Worm (Caenorhabditis elegans) whole organism, early embryonic: ENCODE results near the gene ZK622.5.

ENCODE experiments used
- F13C5.2 ChIP-seq: sonication (generic microtip); optimal IDR thresholded peaks from 2 replicates; lab custom pipeline; 2017; ENCODE audit warnings: mild to moderate bottlenecking, missing genetic modification characterization, inconsistent platforms, missing compliant biosample characterization
- aly-1 ChIP-seq: sonication (generic microtip); optimal IDR thresholded peaks from 2 replicates; lab custom pipeline; 2016; ENCODE audit warnings: missing genetic modification characterization, missing compliant biosample characterization
- ama-1 ChIP-seq: fragments of 150-350 bp; optimal IDR thresholded peaks from 2 replicates; lab custom pipeline; 2014
- flt-1 ChIP-seq: fragments of 200-800 bp; sonication (Bioruptor generic); IDR thresholded peaks from 2 replicates; pipeline ENCODE4 v1.3.6; 2022; ENCODE audit warnings: missing genetic modification characterization, missing compliant biosample characterization
- hmbx-1 ChIP-seq: sonication (generic microtip); optimal IDR thresholded peaks from 2 replicates; lab custom pipeline; 2016; ENCODE audit warnings: mild to moderate bottlenecking, missing genetic modification characterization, missing compliant biosample characterization
- hmg-4 ChIP-seq: fragments of 200-800 bp; sonication (Bioruptor generic); optimal IDR thresholded peaks from 2 replicates; lab custom pipeline; 2018; ENCODE audit warnings: mild to moderate bottlenecking, missing genetic modification characterization, missing compliant biosample characterization
- scrt-1 ChIP-seq: fragments of 200-800 bp; sonication (Bioruptor generic); IDR thresholded peaks from 2 replicates; pipeline ENCODE4 v1.3.6; 2022; ENCODE audit warnings: missing genetic modification characterization, missing compliant biosample characterization
- sea-1 ChIP-seq: fragments of 200-800 bp; sonication (Bioruptor generic); conservative IDR thresholded peaks from 2 replicates; pipeline ENCODE4 v1.3.6; 2022; ENCODE audit warnings: missing genetic modification characterization, missing compliant biosample characterization
- tbx-11 ChIP-seq: fragments of 200-800 bp; sonication (Bioruptor generic); IDR thresholded peaks from 2 replicates; pipeline ENCODE4 v1.3.6; 2022; ENCODE audit warnings: missing genetic modification characterization, missing compliant biosample characterization
- tra-4 ChIP-seq: sonication (generic microtip); optimal IDR thresholded peaks from 2 replicates; lab custom pipeline; 2017; ENCODE audit warnings: missing genetic modification characterization, missing compliant biosample characterization

DNA sequence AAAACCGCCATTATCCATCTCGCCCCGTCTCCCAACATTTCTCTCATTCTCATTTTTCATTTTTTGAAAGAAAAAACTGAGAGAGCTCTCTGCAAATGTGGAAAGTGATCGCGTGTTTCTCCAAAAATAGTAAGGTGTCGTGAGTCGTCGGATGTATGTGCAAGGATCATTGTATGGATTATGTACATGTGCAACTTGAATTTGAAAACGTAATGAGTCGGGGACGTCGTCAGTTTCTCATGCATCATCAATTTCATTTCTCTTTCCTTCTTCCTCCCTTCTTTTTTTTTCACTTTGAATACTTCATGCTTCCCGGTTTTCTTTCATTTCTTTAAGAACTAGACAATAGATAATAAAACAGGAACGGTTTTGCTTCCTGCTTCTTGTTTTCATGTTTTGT is 15.9 kb downstream of the ZK622.5 start:
- no peak for TF ChIP-seq aly-1 (tag; lab: Kevin White, UChicago)
- no peak for TF ChIP-seq ama-1 (lab: Kevin White, UChicago)
- no peak for TF ChIP-seq flt-1 (GFP tag; lab: Robert Waterston, UW)
- TF ChIP-seq tbx-11, result no peak
- TF ChIP-seq hmbx-1, result no peak
- TF ChIP-seq F13C5.2, result no peak
- no peak for TF ChIP-seq scrt-1 (GFP tag; lab: Robert Waterston, UW)
- no peak for TF ChIP-seq tra-4 (tag; lab: Kevin White, UChicago)
- no peak for TF ChIP-seq sea-1 (GFP tag; lab: Robert Waterston, UW)
- no peak for TF ChIP-seq hmg-4 (GFP tag; lab: Kevin White, UChicago)
